Fruit fly (Drosophila melanogaster) whole organism, embryonic: ENCODE results near the gene hale.
A peak's percentile ranks its signal among the peaks of the same experiment; 100 is the strongest.

Experiments used
- ATbp ChIP-seq: fragments of 200-800 bp; sonication (Bioruptor generic); optimal IDR thresholded peaks from 2 replicates; lab custom pipeline; 2017; ENCODE audit warnings: missing biosample characterization, mild to moderate bottlenecking, missing genetic modification characterization, missing genetic modification reagents
- BtbVII ChIP-seq: fragments of 200-800 bp; sonication (Bioruptor generic); optimal IDR thresholded peaks from 3 replicates; lab custom pipeline; 2017; ENCODE audit warnings: missing biosample characterization, mild to moderate bottlenecking, missing genetic modification characterization
- Bteb2 ChIP-seq: fragments of 200-800 bp; sonication (Bioruptor generic); optimal IDR thresholded peaks from 2 replicates; lab custom pipeline; 2016; ENCODE audit warnings: missing biosample characterization, missing genetic modification characterization
- CG11398 ChIP-seq: fragments of 200-800 bp; sonication (Bioruptor generic); optimal IDR thresholded peaks from 2 replicates; lab custom pipeline; 2016; ENCODE audit warnings: missing biosample characterization, missing genetic modification characterization
- CG12219 ChIP-seq: fragments of 200-800 bp; sonication (Bioruptor generic); optimal IDR thresholded peaks from 3 replicates; lab custom pipeline; 2018; ENCODE audit warnings: missing biosample characterization, mild to moderate bottlenecking, missing genetic modification characterization
- CG1603 ChIP-seq: fragments of 200-800 bp; sonication (Bioruptor generic); optimal IDR thresholded peaks from 2 replicates; lab custom pipeline; 2019; ENCODE audit warnings: missing biosample characterization, mild to moderate bottlenecking, missing genetic modification characterization, moderate library complexity
- CG17385 ChIP-seq: fragments of 200-800 bp; sonication (Bioruptor generic); optimal IDR thresholded peaks from 3 replicates; lab custom pipeline; 2018; ENCODE audit warnings: missing biosample characterization, mild to moderate bottlenecking, missing genetic modification characterization
- CG17802 ChIP-seq: fragments of 200-800 bp; sonication (Bioruptor generic); optimal IDR thresholded peaks from 2 replicates; lab custom pipeline; 2018; ENCODE audit warnings: missing biosample characterization, mild to moderate bottlenecking, missing genetic modification characterization, moderate library complexity
- CG17829 ChIP-seq: fragments of 200-800 bp; optimal IDR thresholded peaks from 2 replicates; lab custom pipeline; 2019; ENCODE audit warnings: missing biosample characterization, mild to moderate bottlenecking, missing genetic modification characterization, moderate library complexity
- CG18262 ChIP-seq: fragments of 200-800 bp; optimal IDR thresholded peaks from 3 replicates; lab custom pipeline; 2019; ENCODE audit warnings: missing biosample characterization, mild to moderate bottlenecking, missing genetic modification characterization, moderate library complexity
- CG1832 ChIP-seq: fragments of 200-800 bp; sonication (Bioruptor generic); optimal IDR thresholded peaks from 2 replicates; lab custom pipeline; 2017; ENCODE audit warnings: missing biosample characterization, mild to moderate bottlenecking, missing genetic modification characterization, inconsistent platforms
- CG2116 ChIP-seq: fragments of 200-800 bp; sonication (Bioruptor generic); optimal IDR thresholded peaks from 3 replicates; lab custom pipeline; 2018; ENCODE audit warnings: missing biosample characterization, mild to moderate bottlenecking, missing genetic modification characterization
- CG2199 ChIP-seq: fragments of 200-800 bp; sonication (Bioruptor generic); IDR thresholded peaks from 3 replicates; pipeline ENCODE4 v1.3.6; 2022; ENCODE audit warnings: missing biosample characterization, missing genetic modification characterization
- CG2712 ChIP-seq: fragments of 200-800 bp; optimal IDR thresholded peaks from 3 replicates; lab custom pipeline; 2019; ENCODE audit warnings: missing biosample characterization, mild to moderate bottlenecking, missing genetic modification characterization, moderate library complexity
- CG30431 ChIP-seq: fragments of 200-800 bp; sonication (Bioruptor generic); optimal IDR thresholded peaks from 2 replicates; lab custom pipeline; 2017; ENCODE audit warnings: missing biosample characterization, missing genetic modification characterization
- CG34376 ChIP-seq: fragments of 200-800 bp; sonication (Bioruptor generic); optimal IDR thresholded peaks from 2 replicates; lab custom pipeline; 2018; ENCODE audit warnings: missing biosample characterization, mild to moderate bottlenecking, missing genetic modification characterization
- CG3847 ChIP-seq: fragments of 200-800 bp; sonication (Bioruptor generic); IDR thresholded peaks from 2 replicates; pipeline ENCODE4 v1.3.6; 2022; ENCODE audit warnings: missing biosample characterization, missing genetic modification characterization
- CG6254 ChIP-seq: fragments of 200-800 bp; sonication (Bioruptor generic); optimal IDR thresholded peaks from 3 replicates; lab custom pipeline; 2017; ENCODE audit warnings: mild to moderate bottlenecking, missing biosample characterization, missing genetic modification reagents, missing genetic modification characterization
- CG7271 ChIP-seq: fragments of 200-800 bp; sonication (Bioruptor generic); optimal IDR thresholded peaks from 2 replicates; lab custom pipeline; 2018; ENCODE audit warnings: missing biosample characterization, mild to moderate bottlenecking, missing genetic modification characterization, moderate library complexity
- CG7372 ChIP-seq: fragments of 200-800 bp; sonication (Bioruptor generic); IDR thresholded peaks from 2 replicates; pipeline ENCODE4 v1.3.6; 2022; ENCODE audit warnings: missing biosample characterization, missing genetic modification characterization
- CG7745 ChIP-seq: fragments of 200-800 bp; sonication (Bioruptor generic); optimal IDR thresholded peaks from 2 replicates; lab custom pipeline; 2018; ENCODE audit warnings: missing biosample characterization, mild to moderate bottlenecking, missing genetic modification characterization, moderate library complexity
- CG8388 ChIP-seq: fragments of 200-800 bp; sonication (Bioruptor generic); optimal IDR thresholded peaks from 2 replicates; lab custom pipeline; 2019; ENCODE audit warnings: missing biosample characterization, mild to moderate bottlenecking, missing genetic modification characterization, moderate library complexity
- CG9437 ChIP-seq: fragments of 200-800 bp; sonication (Bioruptor generic); optimal IDR thresholded peaks from 2 replicates; lab custom pipeline; 2018; ENCODE audit warnings: missing biosample characterization, mild to moderate bottlenecking, missing genetic modification characterization
- CG9727 ChIP-seq: fragments of 200-800 bp; sonication (Bioruptor generic); optimal IDR thresholded peaks from 3 replicates; lab custom pipeline; 2017; ENCODE audit warnings: missing biosample characterization, mild to moderate bottlenecking, missing genetic modification characterization
- D ChIP-seq, 2 experiments: fragments of 200-800 bp in 1 of 2; fragments of >200 bp in 1 of 2; sonication (Bioruptor generic) in 1 of 2; optimal IDR thresholded peaks; 2 replicates in 1 of 2; 3 replicates in 1 of 2; lab custom pipeline; 2017; ENCODE audit warnings: mild to moderate bottlenecking in 1 of 2, missing biosample characterization in 1 of 2, missing genetic modification characterization in 1 of 2, missing genetic modification reagents in 1 of 2
- D19A ChIP-seq: fragments of 200-800 bp; optimal IDR thresholded peaks from 3 replicates; lab custom pipeline; 2019; ENCODE audit warnings: missing biosample characterization, mild to moderate bottlenecking, missing genetic modification characterization, moderate library complexity
- Deaf1 ChIP-seq: fragments of 200-800 bp; optimal IDR thresholded peaks from 3 replicates; lab custom pipeline; 2019; ENCODE audit warnings: missing biosample characterization, mild to moderate bottlenecking, missing genetic modification characterization, moderate library complexity
- Dek ChIP-seq: fragments of 200-800 bp; sonication (Bioruptor generic); optimal IDR thresholded peaks from 3 replicates; lab custom pipeline; 2019; ENCODE audit warnings: missing biosample characterization, mild to moderate bottlenecking, missing genetic modification characterization, moderate library complexity
- Drgx ChIP-seq: fragments of 200-800 bp; sonication (Bioruptor generic); IDR thresholded peaks from 2 replicates; pipeline ENCODE4 v1.3.6; 2022; ENCODE audit warnings: missing biosample characterization, missing genetic modification characterization
- Lhr ChIP-seq: fragments of 200-800 bp; sonication (Bioruptor generic); optimal IDR thresholded peaks from 3 replicates; lab custom pipeline; 2017; ENCODE audit warnings: mild to moderate bottlenecking, missing biosample characterization, missing genetic modification reagents, missing genetic modification characterization
- Meics ChIP-seq: fragments of 200-800 bp; sonication (Bioruptor generic); optimal IDR thresholded peaks from 2 replicates; lab custom pipeline; 2017; ENCODE audit warnings: missing biosample characterization, mild to moderate bottlenecking, missing genetic modification characterization
- Taf1 ChIP-seq: fragments of 200-800 bp; sonication (Bioruptor generic); IDR thresholded peaks from 2 replicates; pipeline ENCODE4 v1.3.6; 2022; ENCODE audit warnings: missing biosample characterization, missing genetic modification characterization
- Trl ChIP-seq, 3 experiments: fragments of >200 bp in 2 of 3; fragments of 200-800 bp in 1 of 3; sonication (Bioruptor generic) in 1 of 3; optimal IDR thresholded peaks; 2 replicates in 1 of 3; 3 replicates in 2 of 3; lab custom pipeline; 2016 to 2017; ENCODE audit warnings: missing biosample characterization in 1 of 3, missing genetic modification characterization in 1 of 3
- al ChIP-seq: fragments of 200-800 bp; sonication (Bioruptor generic); IDR thresholded peaks from 2 replicates; pipeline ENCODE4 v1.3.6; 2022; ENCODE audit warnings: missing biosample characterization, missing genetic modification characterization
- bab2 ChIP-seq: fragments of 200-800 bp; sonication (Bioruptor generic); optimal IDR thresholded peaks from 2 replicates; lab custom pipeline; 2016; ENCODE audit warnings: missing biosample characterization, missing genetic modification characterization
- bbx ChIP-seq: fragments of 200-800 bp; sonication (Bioruptor generic); IDR thresholded peaks from 2 replicates; pipeline ENCODE4 v1.3.6; 2022; ENCODE audit warnings: missing biosample characterization, missing genetic modification characterization; ENCODE audit not compliant: partially characterized antibody
- bigmax ChIP-seq: fragments of 200-800 bp; sonication (Bioruptor generic); optimal IDR thresholded peaks from 2 replicates; lab custom pipeline; 2018; ENCODE audit warnings: missing biosample characterization, mild to moderate bottlenecking, missing genetic modification characterization
- crc ChIP-seq: fragments of 200-800 bp; sonication (Bioruptor generic); optimal IDR thresholded peaks from 2 replicates; lab custom pipeline; 2016; ENCODE audit warnings: missing biosample characterization, missing genetic modification characterization
- eyg ChIP-seq: fragments of 200-800 bp; sonication (Bioruptor generic); optimal IDR thresholded peaks from 3 replicates; lab custom pipeline; 2016; ENCODE audit warnings: missing biosample characterization, missing genetic modification characterization
- gem ChIP-seq: fragments of 200-800 bp; sonication (Bioruptor generic); optimal IDR thresholded peaks from 2 replicates; lab custom pipeline; 2019; ENCODE audit warnings: missing biosample characterization, mild to moderate bottlenecking, missing genetic modification characterization, moderate library complexity
- grn ChIP-seq: fragments of 200-800 bp; sonication (Bioruptor generic); optimal IDR thresholded peaks from 3 replicates; lab custom pipeline; 2017; ENCODE audit warnings: missing biosample characterization, missing genetic modification characterization
- hkb ChIP-seq, 2 experiments: fragments of 200-800 bp in 1 of 2; fragments of >200 bp in 1 of 2; sonication (Bioruptor generic) in 1 of 2; IDR thresholded peaks in 1 of 2; optimal IDR thresholded peaks in 1 of 2; 2 replicates each; pipeline versions ENCODE4 v1.3.6 to Lab custom; 2017 to 2022; ENCODE audit warnings: missing biosample characterization in 1 of 2, missing genetic modification characterization in 1 of 2
- kni ChIP-seq: fragments of 200-800 bp; sonication (Bioruptor generic); optimal IDR thresholded peaks from 3 replicates; lab custom pipeline; 2017; ENCODE audit warnings: mild to moderate bottlenecking, missing biosample characterization, missing genetic modification reagents, missing genetic modification characterization
- lov ChIP-seq, 2 experiments: fragments of 200-800 bp in 1 of 2; fragments of >200 bp in 1 of 2; sonication (Bioruptor generic) in 1 of 2; IDR thresholded peaks in 1 of 2; optimal IDR thresholded peaks in 1 of 2; 2 replicates in 1 of 2; 3 replicates in 1 of 2; pipeline versions ENCODE4 v1.3.6 to Lab custom; 2017 to 2022; ENCODE audit warnings: missing biosample characterization in 1 of 2, missing genetic modification characterization in 1 of 2
- onecut ChIP-seq: fragments of 200-800 bp; sonication (Bioruptor generic); IDR thresholded peaks from 2 replicates; pipeline ENCODE4 v1.3.6; 2022; ENCODE audit warnings: missing biosample characterization, missing genetic modification characterization
- pnt ChIP-seq: fragments of 200-800 bp; sonication (Bioruptor generic); optimal IDR thresholded peaks from 3 replicates; lab custom pipeline; 2016; ENCODE audit warnings: missing biosample characterization, missing genetic modification characterization
- pzg ChIP-seq: fragments of 200-800 bp; sonication (Bioruptor generic); optimal IDR thresholded peaks from 3 replicates; lab custom pipeline; 2018; ENCODE audit warnings: missing biosample characterization, mild to moderate bottlenecking, missing genetic modification characterization, moderate library complexity
- sens-2 ChIP-seq: fragments of 200-800 bp; sonication (Bioruptor generic); IDR thresholded peaks from 2 replicates; pipeline ENCODE4 v1.3.6; 2022; ENCODE audit warnings: missing biosample characterization, missing genetic modification characterization
- seq ChIP-seq: fragments of 200-800 bp; sonication (Bioruptor generic); IDR thresholded peaks from 2 replicates; pipeline ENCODE4 v1.3.6; 2022; ENCODE audit warnings: missing biosample characterization, missing genetic modification characterization
- so ChIP-seq: fragments of 200-800 bp; sonication (Bioruptor generic); IDR thresholded peaks from 3 replicates; pipeline ENCODE4 v1.3.6; 2022; ENCODE audit warnings: missing biosample characterization, missing genetic modification characterization

The hale gene

dm6 chr3L:20004442-20004869 is 18.8 kb upstream of the hale start (continued):
- TF ChIP-seq CG17829 (tag; lab: Kevin White, UChicago): peak; percentile 61
- peak; percentile 2 for TF ChIP-seq BtbVII (GFP tag; lab: Kevin White, UChicago)
- no peak for TF ChIP-seq pnt
- TF ChIP-seq Taf1: no peak
- TF ChIP-seq Dek: no peak
- TF ChIP-seq CG12219 (GFP tag; lab: Kevin White, UChicago): no peak
- no peak for TF ChIP-seq CG17802 (tag; lab: Kevin White, UChicago)
- TF ChIP-seq CG30431 (GFP tag; lab: Kevin White, UChicago): no peak
- peak; percentile 37 for TF ChIP-seq CG18262 (tag; lab: Kevin White, UChicago)
- no peak for TF ChIP-seq hkb (optimal IDR thresholded peaks at IDR 0.05; lab: Kevin White, UChicago)
- TF ChIP-seq hkb (GFP tag; IDR thresholded peaks at IDR 0.05; lab: Robert Waterston, UW): peak; percentile 13; the same call in 1 of the 2 replicates
- TF ChIP-seq CG2116 (GFP tag; lab: Kevin White, UChicago): peak; percentile 25
- peak; percentile 55 for TF ChIP-seq kni
- TF ChIP-seq CG8388: no peak
- TF ChIP-seq CG11398: no peak
- TF ChIP-seq Meics (GFP tag; lab: Kevin White, UChicago): no peak
- TF ChIP-seq sens-2: no peak
- TF ChIP-seq pzg (GFP tag; lab: Kevin White, UChicago): peak; percentile 4
- no peak for TF ChIP-seq CG17385
- TF ChIP-seq CG9727 (GFP tag; lab: Kevin White, UChicago): no peak
- no peak for TF ChIP-seq al (GFP tag; lab: Robert Waterston, UW)
- TF ChIP-seq D (optimal IDR thresholded peaks at IDR 0.05; lab: Kevin White, UChicago): no peak
- no peak for TF ChIP-seq D (GFP tag; optimal IDR thresholded peaks at IDR 0.05; lab: Kevin White, UChicago)
- peak; percentile 93 for TF ChIP-seq onecut
- peak; percentile 24 for TF ChIP-seq ATbp (GFP tag; lab: Kevin White, UChicago)
- no peak for TF ChIP-seq so (GFP tag; lab: Robert Waterston, UW)
- TF ChIP-seq Deaf1 (tag; lab: Kevin White, UChicago): no peak
- peak; percentile 19 for TF ChIP-seq D19A (tag; lab: Kevin White, UChicago)
- no peak for TF ChIP-seq CG3847 (GFP tag; lab: Robert Waterston, UW)
- peak; percentile 57 for TF ChIP-seq CG6254 (GFP tag; lab: Kevin White, UChicago)
- peak; percentile 60 for TF ChIP-seq CG2712 (tag; lab: Kevin White, UChicago)
- no peak for TF ChIP-seq Bteb2 (GFP tag; lab: Kevin White, UChicago)
- no peak for TF ChIP-seq crc (GFP tag; lab: Kevin White, UChicago)
- TF ChIP-seq gem: peak; percentile 7
- peak; percentile 54 for TF ChIP-seq Lhr
- TF ChIP-seq CG7372 (GFP tag; lab: Robert Waterston, UW): no peak
- TF ChIP-seq CG1832 (GFP tag; lab: Kevin White, UChicago): no peak
- no peak for TF ChIP-seq CG2199

dm6 chr3L:20003235-20003493 is 17.5 kb upstream of the hale start:
- TF ChIP-seq eyg (GFP tag; lab: Kevin White, UChicago) (no peak), bab2 (no peak), CG7745 (no peak), CG1603 (tag; lab: Kevin White, UChicago) (peak; percentile 5), seq (GFP tag; lab: Robert Waterston, UW) (no peak), so (GFP tag; lab: Robert Waterston, UW) (no peak), CG2712 (tag; lab: Kevin White, UChicago) (no peak), CG7271 (tag; lab: Kevin White, UChicago) (no peak), lov (optimal IDR thresholded peaks at IDR 0.05; lab: Kevin White, UChicago) (no peak), lov (GFP tag; IDR thresholded peaks at IDR 0.05; lab: Robert Waterston, UW) (0 out of 3 replicates have a peak, but pooled peaks have one; percentile 36), bbx (no peak), grn (GFP tag; lab: Kevin White, UChicago) (peak; percentile 47), CG30431 (GFP tag; lab: Kevin White, UChicago) (no peak), CG9437 (GFP tag; lab: Kevin White, UChicago) (no peak), CG34376 (no peak), Drgx (GFP tag; lab: Robert Waterston, UW) (peak; percentile 3; the same call in 1 of the 2 replicates), D19A (tag; lab: Kevin White, UChicago) (peak; percentile 97), Trl (optimal IDR thresholded peaks at IDR 0.05; lab: Kevin White, UChicago) (no peak), Trl (GFP tag; optimal IDR thresholded peaks at IDR 0.05; lab: Kevin White, UChicago) (no peak), bigmax (GFP tag; lab: Kevin White, UChicago) (no peak)
